Worm (Caenorhabditis elegans): ENCODE results near the gene nhr-120.

DNA sequence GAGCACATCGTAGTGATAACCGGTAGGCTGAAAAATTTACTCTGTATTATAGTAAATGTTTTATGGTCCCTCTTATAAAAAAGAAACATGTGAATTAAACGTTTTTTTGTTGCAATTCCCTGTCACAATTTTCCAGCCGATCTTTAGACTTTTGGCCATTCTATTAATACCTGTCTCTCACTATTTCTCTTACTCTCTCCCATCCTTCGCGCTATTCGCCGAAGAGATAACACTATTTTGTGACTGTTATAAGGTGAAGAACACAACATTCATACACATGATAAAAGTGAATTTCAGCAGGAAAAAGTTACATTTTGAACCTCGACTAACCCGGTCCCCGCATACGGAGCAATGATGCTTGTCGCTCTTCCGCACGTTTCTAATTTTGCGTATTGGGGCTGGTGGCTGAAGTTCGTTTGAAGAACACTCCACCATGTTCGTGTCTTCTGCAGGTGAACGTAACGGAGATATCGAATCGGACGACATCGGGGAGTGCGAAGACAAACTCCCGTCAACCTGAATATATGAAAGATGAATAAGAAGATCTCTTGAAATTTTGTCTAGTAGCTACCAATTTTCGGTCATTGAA is 1.3 kb downstream of the nhr-120 start:
- TF ChIP-seq lin-14 (GFP tag; optimal IDR thresholded peaks at IDR 0.05) (peak; percentile 56), C34B4.2 (tag; optimal IDR thresholded peaks at IDR 0.05) (no peak), Y116A8C.19 (tag; optimal IDR thresholded peaks at IDR 0.05; ENCODE audit: borderline replicate concordance) (no peak), lin-39 (tag; optimal IDR thresholded peaks at IDR 0.05) (no peak), vab-15 (tag; optimal IDR thresholded peaks at IDR 0.05) (no peak), zag-1 (tag; optimal IDR thresholded peaks at IDR 0.05) (no peak), ces-1 (GFP tag; optimal IDR thresholded peaks at IDR 0.05) (no peak), nhr-12 (tag; optimal IDR thresholded peaks at IDR 0.05) (no peak), ztf-4 (tag; optimal IDR thresholded peaks at IDR 0.05) (no peak), nhr-28 (tag; optimal IDR thresholded peaks at IDR 0.05) (no peak), skn-1 (tag; optimal IDR thresholded peaks at IDR 0.05) (no peak), nhr-11 (tag; optimal IDR thresholded peaks at IDR 0.05) (no peak)
